Worm (Caenorhabditis elegans): ENCODE measurements around the gene idpb-4.
A peak's percentile ranks its signal among the peaks of the same experiment; 100 is the strongest.

DNA sequence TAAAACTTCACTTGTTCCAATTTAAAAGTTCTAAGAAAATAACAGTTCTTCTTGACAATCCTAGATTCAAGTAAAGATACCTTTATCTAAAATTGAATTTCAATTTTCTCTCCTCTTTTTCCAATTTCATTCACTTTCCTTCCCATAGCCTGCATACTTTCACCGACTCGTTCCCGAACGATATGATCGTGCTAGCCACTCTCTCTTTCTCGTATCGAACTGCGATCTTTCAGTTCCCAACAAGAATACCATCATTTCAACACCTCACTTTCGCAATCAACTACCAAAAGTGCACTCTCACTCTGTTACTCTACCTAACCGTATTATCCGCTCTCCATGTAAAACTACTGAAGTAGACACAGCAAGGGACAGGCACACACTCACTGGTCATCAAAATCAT, 12.7 kb upstream of the idpb-4 start:
- TF ChIP-seq egl-27 (tag; optimal IDR thresholded peaks at IDR 0.05) (no peak), pqm-1 (tag; optimal IDR thresholded peaks at IDR 0.05) (no peak), unc-62 (GFP tag; optimal IDR thresholded peaks at IDR 0.05) (no peak), lsy-12 (tag; optimal IDR thresholded peaks at IDR 0.05) (no peak), nfya-1 (tag; optimal IDR thresholded peaks at IDR 0.05; ENCODE audit: insufficient read depth) (no peak), nhr-12 (tag; optimal IDR thresholded peaks at IDR 0.05) (no peak), R02D3.7 (tag; optimal IDR thresholded peaks at IDR 0.05) (no peak), elt-1 (tag; optimal IDR thresholded peaks at IDR 0.05) (peak; percentile 79), ceh-82 (tag; optimal IDR thresholded peaks at IDR 0.05) (no peak), snpc-4 (tag; optimal IDR thresholded peaks at IDR 0.05) (no peak), nhr-237 (tag; optimal IDR thresholded peaks at IDR 0.05) (no peak)

All from whole organism, L3 larva.